Worm (Caenorhabditis elegans): ENCODE measurements around the gene F55B11.6.

Gene F55B11.6

ce11 chrIV:14417128-14417527, at the start of gene F55B11.6:
Gene F55B11.6, minus strand, starts transcription at chrIV:14417228.
- TF ChIP-seq zag-1 (tag; optimal IDR thresholded peaks at IDR 0.05) (no peak), hmg-11 (tag; optimal IDR thresholded peaks at IDR 0.05) (no peak), R02D3.7 (tag; optimal IDR thresholded peaks at IDR 0.05) (no peak), sea-2 (GFP tag; optimal IDR thresholded peaks at IDR 0.05) (no peak), lin-39 (tag; optimal IDR thresholded peaks at IDR 0.05) (no peak), nhr-23 (tag; optimal IDR thresholded peaks at IDR 0.05) (no peak)

ce11 chrIV:14466048-14466447, 49.0 kb upstream of the F55B11.6 start:
- TF ChIP-seq fos-1 (tag; optimal IDR thresholded peaks at IDR 0.05) (no peak), nfya-1 (tag; optimal IDR thresholded peaks at IDR 0.05; ENCODE audit: insufficient read depth) (no peak), R02D3.7 (tag; optimal IDR thresholded peaks at IDR 0.05) (no peak), nhr-25 (tag; optimal IDR thresholded peaks at IDR 0.05) (no peak), ama-1 (optimal IDR thresholded peaks at IDR 0.05) (no peak), skn-1 (tag; optimal IDR thresholded peaks at IDR 0.05) (no peak), elt-1 (tag; optimal IDR thresholded peaks at IDR 0.05) (no peak), nhr-76 (tag; optimal IDR thresholded peaks at IDR 0.05) (no peak), nhr-43 (tag; optimal IDR thresholded peaks at IDR 0.05; ENCODE audit: poor library complexity, severe bottlenecking) (no peak), nhr-11 (tag; optimal IDR thresholded peaks at IDR 0.05) (no peak), lsy-12 (tag; optimal IDR thresholded peaks at IDR 0.05) (no peak), fkh-2 (tag; optimal IDR thresholded peaks at IDR 0.05) (no peak), elt-2 (tag; optimal IDR thresholded peaks at IDR 0.05) (no peak), egl-5 (tag; optimal IDR thresholded peaks at IDR 0.05) (no peak), nhr-23 (tag; optimal IDR thresholded peaks at IDR 0.05) (no peak), elt-3 (tag; optimal IDR thresholded peaks at IDR 0.05) (no peak), pha-4 (tag; optimal IDR thresholded peaks at IDR 0.05) (no peak)

- TF ChIP-seq daf-12 (tag; optimal IDR thresholded peaks at IDR 0.05) (no peak), R02D3.7 (tag; optimal IDR thresholded peaks at IDR 0.05) (peak; percentile 99), pha-4 (tag; optimal IDR thresholded peaks at IDR 0.05) (peak; percentile 99), nhr-11 (tag; optimal IDR thresholded peaks at IDR 0.05) (peak; percentile 73), egl-27 (tag; optimal IDR thresholded peaks at IDR 0.05) (peak; percentile 27), elt-1 (tag; optimal IDR thresholded peaks at IDR 0.05) (peak; percentile 69), nhr-23 (tag; optimal IDR thresholded peaks at IDR 0.05) (peak; percentile 99), nhr-76 (tag; optimal IDR thresholded peaks at IDR 0.05) (no peak), nfya-1 (tag; optimal IDR thresholded peaks at IDR 0.05; ENCODE audit: insufficient read depth) (peak; percentile 99), nhr-12 (tag; optimal IDR thresholded peaks at IDR 0.05) (no peak), nhr-77 (tag; optimal IDR thresholded peaks at IDR 0.05) (peak; percentile 83), ceh-16 (tag; optimal IDR thresholded peaks at IDR 0.05) (peak; percentile 51), unc-39 (tag; optimal IDR thresholded peaks at IDR 0.05) (no peak), fkh-10 (GFP tag; optimal IDR thresholded peaks at IDR 0.05) (peak; percentile 93), ceh-9 (tag; optimal IDR thresholded peaks at IDR 0.05) (no peak), elt-3 (tag; optimal IDR thresholded peaks at IDR 0.05) (peak in 2 of 3 experiments; percentile 12 to 46), zag-1 (tag; optimal IDR thresholded peaks at IDR 0.05) (peak; percentile 34), ZK546.5 (tag; optimal IDR thresholded peaks at IDR 0.05) (peak; percentile 18), ama-1 (optimal IDR thresholded peaks at IDR 0.05) (peak; percentile 65), jun-1 (tag; optimal IDR thresholded peaks at IDR 0.05) (peak; percentile 91), nhr-237 (tag; optimal IDR thresholded peaks at IDR 0.05) (no peak), eor-1 (tag; optimal IDR thresholded peaks at IDR 0.05) (no peak), ceh-28 (tag; optimal IDR thresholded peaks at IDR 0.05) (peak; percentile 94), fos-1 (tag; optimal IDR thresholded peaks at IDR 0.05) (no peak), elt-2 (tag; optimal IDR thresholded peaks at IDR 0.05) (peak; percentile 68), lin-15B (tag; optimal IDR thresholded peaks at IDR 0.05) (peak; percentile 99), hmg-11 (tag; optimal IDR thresholded peaks at IDR 0.05) (peak; percentile 98), mml-1 (tag; optimal IDR thresholded peaks at IDR 0.05) (no peak), nhr-67 (tag; optimal IDR thresholded peaks at IDR 0.05) (peak; percentile 50), ztf-4 (tag; optimal IDR thresholded peaks at IDR 0.05) (no peak), lin-39 (tag; optimal IDR thresholded peaks at IDR 0.05) (peak; percentile 100), lsy-12 (tag; optimal IDR thresholded peaks at IDR 0.05) (peak; percentile 72), egl-5 (tag; optimal IDR thresholded peaks at IDR 0.05) (peak; percentile 100), ztf-11 (tag; optimal IDR thresholded peaks at IDR 0.05) (no peak), tbx-2 (tag; optimal IDR thresholded peaks at IDR 0.05) (peak; percentile 64), skn-1 (tag; optimal IDR thresholded peaks at IDR 0.05) (peak; percentile 91), nhr-25 (tag; optimal IDR thresholded peaks at IDR 0.05) (peak; percentile 97), ceh-82 (tag; optimal IDR thresholded peaks at IDR 0.05) (peak; percentile 94), pqm-1 (tag; optimal IDR thresholded peaks at IDR 0.05) (peak; percentile 86), nhr-43 (tag; optimal IDR thresholded peaks at IDR 0.05; ENCODE audit: poor library complexity, severe bottlenecking) (peak; percentile 89), aly-2 (tag; optimal IDR thresholded peaks at IDR 0.05) (peak; percentile 72), mdl-1 (tag; optimal IDR thresholded peaks at IDR 0.05) (peak; percentile 33), unc-62 (GFP tag; optimal IDR thresholded peaks at IDR 0.05) (peak; percentile 84), sea-2 (GFP tag; optimal IDR thresholded peaks at IDR 0.05) (no peak), snpc-4 (tag; optimal IDR thresholded peaks at IDR 0.05) (peak; percentile 92), fkh-2 (tag; optimal IDR thresholded peaks at IDR 0.05) (no peak)
Observed at ce11 chrIV:14464065-14464567, 47.1 kb upstream of the F55B11.6 start, which contains the start of gene dld-1. Gene dld-1, plus strand, starts transcription at chrIV:14464517.

Measured in whole organism, L3 larva.